Fruit fly (Drosophila melanogaster): ENCODE measurements around the gene hry.

hry gene

dm6 chr3L:8693558-8694502 lies 18.3 kb downstream of the hry start:
- no peak for TF ChIP-seq Pif1A (GFP tag; optimal IDR thresholded peaks at IDR 0.05)
- TF ChIP-seq CG8159 (tag; optimal IDR thresholded peaks at IDR 0.05), result no peak
- TF ChIP-seq Pif1B (GFP tag; optimal IDR thresholded peaks at IDR 0.05), result no peak
- TF ChIP-seq CG15710 (tag; optimal IDR thresholded peaks at IDR 0.05), result no peak
- no peak for TF ChIP-seq D1 (tag; optimal IDR thresholded peaks at IDR 0.05)
- peak; percentile 36 for TF ChIP-seq CG8301 (tag; optimal IDR thresholded peaks at IDR 0.05)
- peak; percentile 69; the same call in 2 of the 3 replicates for TF ChIP-seq CG4496 (GFP tag; IDR thresholded peaks at IDR 0.05)
- peak; percentile 62; the same call in 1 of the 2 replicates for TF ChIP-seq CG32121 (GFP tag; IDR thresholded peaks at IDR 0.05)
- TF ChIP-seq CG10348 (GFP tag; IDR thresholded peaks at IDR 0.05), result no peak
- no peak for TF ChIP-seq EcR (GFP tag; optimal IDR thresholded peaks at IDR 0.05)
- TF ChIP-seq gl (tag; optimal IDR thresholded peaks at IDR 0.05), result no peak
- peak; percentile 64; the same call in 2 of the 3 replicates for TF ChIP-seq fd96Ca (GFP tag; IDR thresholded peaks at IDR 0.05)
- TF ChIP-seq Snoo (tag; optimal IDR thresholded peaks at IDR 0.05), result no peak
- TF ChIP-seq CG34367 (tag; optimal IDR thresholded peaks at IDR 0.05), result no peak
- peak; percentile 76 for TF ChIP-seq Ets98B (GFP tag; IDR thresholded peaks at IDR 0.05)
- TF ChIP-seq CG9948 (tag; optimal IDR thresholded peaks at IDR 0.05), result no peak
- TF ChIP-seq CG17806 (tag; optimal IDR thresholded peaks at IDR 0.05), result no peak
- TF ChIP-seq rn (GFP tag; IDR thresholded peaks at IDR 0.05), result 0 out of 2 replicates have a peak, but pooled peaks have one; percentile 24
- no peak for TF ChIP-seq CG13204 (GFP tag; optimal IDR thresholded peaks at IDR 0.05)
- peak; percentile 47 for TF ChIP-seq CG14655 (GFP tag; optimal IDR thresholded peaks at IDR 0.05)
- peak; percentile 74 for TF ChIP-seq CG12605 (GFP tag; IDR thresholded peaks at IDR 0.05)

- TF ChIP-seq CG34367 (tag; optimal IDR thresholded peaks at IDR 0.05) (no peak), CG14655 (GFP tag; optimal IDR thresholded peaks at IDR 0.05) (no peak)
Measured at dm6 chr3L:8695959-8696358, 20.4 kb downstream of the hry start.

dm6 chr3L:8696487-8696954 lies 21.0 kb downstream of the hry start:
- TF ChIP-seq CG17806 (tag; optimal IDR thresholded peaks at IDR 0.05), result no peak
- TF ChIP-seq Pif1A (GFP tag; optimal IDR thresholded peaks at IDR 0.05), result peak; percentile 44
- peak; percentile 29 for TF ChIP-seq CG8159 (tag; optimal IDR thresholded peaks at IDR 0.05)
- peak; percentile 38 for TF ChIP-seq Ets98B (GFP tag; IDR thresholded peaks at IDR 0.05)
- peak; percentile 1 for TF ChIP-seq CG34367 (tag; optimal IDR thresholded peaks at IDR 0.05)
- TF ChIP-seq CG13204 (GFP tag; optimal IDR thresholded peaks at IDR 0.05), result peak; percentile 91
- peak; percentile 6 for TF ChIP-seq gl (tag; optimal IDR thresholded peaks at IDR 0.05)
- TF ChIP-seq CG14655 (GFP tag; optimal IDR thresholded peaks at IDR 0.05), result peak; percentile 24
- TF ChIP-seq D1 (tag; optimal IDR thresholded peaks at IDR 0.05), result no peak
- no peak for TF ChIP-seq CG9948 (tag; optimal IDR thresholded peaks at IDR 0.05)
- TF ChIP-seq rn (GFP tag; IDR thresholded peaks at IDR 0.05), result 0 out of 2 replicates have a peak, but pooled peaks have one; percentile 24
- TF ChIP-seq Snoo (tag; optimal IDR thresholded peaks at IDR 0.05), result peak; percentile 59
- peak; percentile 72 for TF ChIP-seq CG4496 (GFP tag; IDR thresholded peaks at IDR 0.05)
- TF ChIP-seq Pif1B (GFP tag; optimal IDR thresholded peaks at IDR 0.05), result peak; percentile 34
- TF ChIP-seq CG15710 (tag; optimal IDR thresholded peaks at IDR 0.05), result peak; percentile 11
- no peak for TF ChIP-seq CG10348 (GFP tag; IDR thresholded peaks at IDR 0.05)
- peak; percentile 71 for TF ChIP-seq CG32121 (GFP tag; IDR thresholded peaks at IDR 0.05)
- TF ChIP-seq CG12605 (GFP tag; IDR thresholded peaks at IDR 0.05), result no peak
- peak; percentile 74 for TF ChIP-seq EcR (GFP tag; optimal IDR thresholded peaks at IDR 0.05)

DNA sequence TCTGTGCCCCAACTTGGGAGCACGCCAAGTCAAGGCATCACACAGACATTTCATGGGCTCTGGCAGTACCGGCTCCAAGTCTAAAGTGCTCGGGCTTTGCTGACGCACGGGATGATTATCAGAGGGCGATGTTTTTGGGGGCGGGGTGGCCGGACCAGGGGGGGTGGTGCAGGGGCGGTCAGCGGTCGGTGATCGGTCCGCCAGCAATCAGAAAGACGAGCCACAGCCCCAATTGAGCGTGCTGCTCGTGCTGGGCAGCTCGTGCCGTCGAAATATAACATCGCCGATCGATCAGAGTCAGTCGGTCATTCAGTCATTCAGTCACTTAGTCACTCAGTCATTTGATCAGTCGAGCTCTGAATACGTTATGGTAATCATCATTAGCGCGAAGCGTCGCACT lies 22.3 kb downstream of the hry start:
- TF ChIP-seq Pif1A (GFP tag; optimal IDR thresholded peaks at IDR 0.05) (no peak), CG8159 (tag; optimal IDR thresholded peaks at IDR 0.05) (no peak), CG14655 (GFP tag; optimal IDR thresholded peaks at IDR 0.05) (no peak), CG32121 (GFP tag; IDR thresholded peaks at IDR 0.05) (0 out of 2 replicates have a peak, but pooled peaks have one; percentile 16), CG8301 (tag; optimal IDR thresholded peaks at IDR 0.05) (no peak), CG17806 (tag; optimal IDR thresholded peaks at IDR 0.05) (no peak), CG4496 (GFP tag; IDR thresholded peaks at IDR 0.05) (peak; percentile 49), EcR (GFP tag; optimal IDR thresholded peaks at IDR 0.05) (peak; percentile 45), Snoo (tag; optimal IDR thresholded peaks at IDR 0.05) (peak; percentile 5), Ets98B (GFP tag; IDR thresholded peaks at IDR 0.05) (0 out of 2 replicates have a peak, but pooled peaks have one; percentile 6), fd96Ca (GFP tag; IDR thresholded peaks at IDR 0.05) (peak; percentile 41; the same call in 1 of the 3 replicates), CG10348 (GFP tag; IDR thresholded peaks at IDR 0.05) (no peak), CG12605 (GFP tag; IDR thresholded peaks at IDR 0.05) (no peak), Pif1B (GFP tag; optimal IDR thresholded peaks at IDR 0.05) (no peak), gl (tag; optimal IDR thresholded peaks at IDR 0.05) (peak; percentile 55), rn (GFP tag; IDR thresholded peaks at IDR 0.05) (no peak), CG9948 (tag; optimal IDR thresholded peaks at IDR 0.05) (no peak), CG13204 (GFP tag; optimal IDR thresholded peaks at IDR 0.05) (peak; percentile 84)

DNA sequence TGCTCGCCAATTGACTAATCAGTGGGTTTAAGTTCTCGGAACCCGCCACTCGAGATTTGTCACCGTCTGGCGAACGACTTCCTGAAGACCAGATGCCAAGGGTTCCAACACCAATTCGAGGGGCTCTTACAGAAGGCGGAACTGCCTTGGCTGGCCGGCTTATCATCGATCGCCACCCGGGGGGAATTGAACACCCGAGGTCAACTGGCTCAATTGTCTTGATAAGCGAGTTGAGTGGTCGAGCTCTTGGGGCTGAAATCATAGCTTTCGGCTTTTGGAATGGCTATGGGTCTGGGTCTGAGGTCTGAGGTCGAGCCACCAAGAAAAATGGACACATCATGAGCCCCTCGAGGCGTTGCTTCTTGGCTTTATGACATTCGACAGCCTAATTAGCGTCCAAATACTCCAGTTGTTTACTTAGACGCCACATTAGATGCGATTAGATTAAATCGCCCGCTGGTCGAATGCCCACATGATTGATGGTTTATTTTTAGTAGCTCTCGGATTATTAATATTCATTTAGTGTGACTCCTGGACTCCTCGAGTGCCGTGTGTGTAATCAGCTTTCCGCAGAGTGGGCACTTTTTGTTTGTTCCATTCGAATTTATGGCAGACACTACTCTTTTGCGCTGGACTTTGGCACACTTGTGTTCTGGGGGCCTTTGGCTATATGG lies 23.1 kb downstream of the hry start:
- TF ChIP-seq CG17806 (tag; optimal IDR thresholded peaks at IDR 0.05), result no peak
- TF ChIP-seq CG15710 (tag; optimal IDR thresholded peaks at IDR 0.05), result no peak
- TF ChIP-seq CG32121 (GFP tag; IDR thresholded peaks at IDR 0.05), result no peak
- no peak for TF ChIP-seq CG10348 (GFP tag; IDR thresholded peaks at IDR 0.05)
- TF ChIP-seq fd96Ca (GFP tag; IDR thresholded peaks at IDR 0.05), result peak; percentile 19; the same call in 1 of the 3 replicates
- no peak for TF ChIP-seq rn (GFP tag; IDR thresholded peaks at IDR 0.05)
- 0 out of 3 replicates have a peak, but pooled peaks have one; percentile 33 for TF ChIP-seq CG4496 (GFP tag; IDR thresholded peaks at IDR 0.05)

Data from whole organism, pupa.